Fruit fly (Drosophila melanogaster): ENCODE measurements around the gene CG31710.

CG31710 gene

dm6 chr2L:9711107-9711585 is 5.4 kb upstream of the CG31710 start, which contains the start of gene CG4364:
Gene CG4364 (minus strand): TSS chr2L:9711271.
- TF ChIP-seq CTCF (optimal IDR thresholded peaks at IDR 0.05), result peak; percentile 26 to 49
- no peak for TF ChIP-seq CG8478 (optimal IDR thresholded peaks at IDR 0.05)

- TF ChIP-seq CTCF (optimal IDR thresholded peaks at IDR 0.05), result no peak
- no peak for TF ChIP-seq CG8478 (optimal IDR thresholded peaks at IDR 0.05)
These were observed 1.9 kb upstream of the CG31710 start for dm6 chr2L:9707514-9708094.

dm6 chr2L:9707103-9707502 is 1.3 kb upstream of the CG31710 start:
- TF ChIP-seq CTCF (optimal IDR thresholded peaks at IDR 0.05), result no peak
- TF ChIP-seq CG8478 (optimal IDR thresholded peaks at IDR 0.05), result no peak

dm6 chr2L:9705291-9705690 is 463 bp downstream of the CG31710 start:
- no peak for TF ChIP-seq CTCF (optimal IDR thresholded peaks at IDR 0.05)

dm6 chr2L:9704343-9704742 is 1.4 kb downstream of the CG31710 start:
- TF ChIP-seq CG8478 (optimal IDR thresholded peaks at IDR 0.05), result no peak
- no peak for TF ChIP-seq CTCF (optimal IDR thresholded peaks at IDR 0.05)

dm6 chr2L:9703000-9703399 is 2.8 kb downstream of the CG31710 start:
- TF ChIP-seq CG8478 (optimal IDR thresholded peaks at IDR 0.05), result no peak
- TF ChIP-seq CTCF (optimal IDR thresholded peaks at IDR 0.05), result no peak

dm6 chr2L:9700454-9700853 is 5.3 kb downstream of the CG31710 start, which contains the start of gene pelo:
Gene pelo (plus strand): TSS chr2L:9700810.
- TF ChIP-seq CTCF (optimal IDR thresholded peaks at IDR 0.05) (no peak), CG8478 (optimal IDR thresholded peaks at IDR 0.05) (no peak)

- TF ChIP-seq CTCF (optimal IDR thresholded peaks at IDR 0.05) (no peak), CG8478 (optimal IDR thresholded peaks at IDR 0.05) (no peak)
These were observed 6.1 kb downstream of the CG31710 start, which contains the start of gene hoip for dm6 chr2L:9699615-9700014. Gene hoip (plus strand): TSS chr2L:9699791.

- TF ChIP-seq CG8478 (optimal IDR thresholded peaks at IDR 0.05) (no peak), CTCF (optimal IDR thresholded peaks at IDR 0.05) (peak in 1 of 2 experiments; percentile 17)
These were observed 6.7 kb downstream of the CG31710 start, which contains the start of gene Pka-C1 for dm6 chr2L:9698923-9699493. Gene Pka-C1 (minus strand): TSS chr2L:9699297.

dm6 chr2L:9698092-9698922 is 7.4 kb downstream of the CG31710 start:
- TF ChIP-seq CTCF (optimal IDR thresholded peaks at IDR 0.05), result no peak
- peak; percentile 3 for TF ChIP-seq CG8478 (optimal IDR thresholded peaks at IDR 0.05)

- TF ChIP-seq CTCF (optimal IDR thresholded peaks at IDR 0.05), result no peak
- no peak for TF ChIP-seq CG8478 (optimal IDR thresholded peaks at IDR 0.05)
These were observed 8.2 kb downstream of the CG31710 start for dm6 chr2L:9697561-9697960.

- TF ChIP-seq CTCF (optimal IDR thresholded peaks at IDR 0.05), result no peak
- no peak for TF ChIP-seq CG8478 (optimal IDR thresholded peaks at IDR 0.05)
These were observed 10.0 kb downstream of the CG31710 start for dm6 chr2L:9695723-9696122.

- TF ChIP-seq CG8478 (optimal IDR thresholded peaks at IDR 0.05), result no peak
These were observed 11.7 kb downstream of the CG31710 start for dm6 chr2L:9693924-9694610.

dm6 chr2L:9692364-9693348 is 13.1 kb downstream of the CG31710 start:
- TF ChIP-seq CG8478 (optimal IDR thresholded peaks at IDR 0.05) (no peak), CTCF (optimal IDR thresholded peaks at IDR 0.05) (no peak)

Measured in S2 (cell line).